Fruit fly (Drosophila melanogaster) whole organism, embryonic: ENCODE results near the gene CG7320.

Experiments
- CG11695 ChIP-seq: fragments of 200-800 bp; sonication (Bioruptor generic); IDR thresholded peaks from 3 replicates; pipeline ENCODE4 v1.3.6; 2022; ENCODE audit warnings: missing biosample characterization, missing genetic modification characterization
- crc ChIP-seq: fragments of 200-800 bp; sonication (Bioruptor generic); optimal IDR thresholded peaks from 2 replicates; lab custom pipeline; 2016; ENCODE audit warnings: missing biosample characterization, missing genetic modification characterization
- cwo ChIP-seq: fragments of 200-800 bp; sonication (Bioruptor generic); optimal IDR thresholded peaks from 3 replicates; lab custom pipeline; 2017; ENCODE audit warnings: missing biosample characterization, missing genetic modification characterization, mild to moderate bottlenecking, moderate library complexity, missing genetic modification reagents
- ham ChIP-seq: fragments of 200-800 bp; sonication (Bioruptor generic); IDR thresholded peaks from 2 replicates; pipeline ENCODE4 v1.3.6; 2022; ENCODE audit warnings: missing biosample characterization, missing genetic modification characterization
- sqz ChIP-seq: fragments of 200-800 bp; sonication (Bioruptor generic); optimal IDR thresholded peaks from 3 replicates; lab custom pipeline; 2018; ENCODE audit warnings: missing biosample characterization, mild to moderate bottlenecking, missing genetic modification characterization

dm6 chr3L:18222284-18222683 is 21.0 kb downstream of the CG7320 start:
- TF ChIP-seq crc (GFP tag; lab: Kevin White, UChicago) (no peak), CG11695 (GFP tag; lab: Robert Waterston, UW) (no peak), sqz (no peak), ham (no peak), cwo (no peak)
